Worm (Caenorhabditis elegans) whole organism, midembryonic: ENCODE results near the gene hlh-19.

Source experiments
- T22C8.4 ChIP-seq: fragments of 200-800 bp; sonication (Bioruptor generic); IDR thresholded peaks from 2 replicates; pipeline ENCODE4 v1.3.6; 2022; ENCODE audit warnings: missing genetic modification characterization, missing compliant biosample characterization
- cog-1 ChIP-seq: sonication (generic microtip); optimal IDR thresholded peaks from 2 replicates; lab custom pipeline; 2016; ENCODE audit warnings: missing genetic modification characterization, missing compliant biosample characterization
- flt-1 ChIP-seq: fragments of 200-800 bp; sonication (Bioruptor generic); IDR thresholded peaks from 2 replicates; pipeline ENCODE4 v1.3.6; 2022; ENCODE audit warnings: missing genetic modification characterization, missing compliant biosample characterization
- klf-2 ChIP-seq: fragments of 200-800 bp; sonication (Bioruptor generic); conservative IDR thresholded peaks from 2 replicates; pipeline ENCODE4 v1.3.6; 2022; ENCODE audit warnings: missing genetic modification reagents, missing genetic modification characterization, missing compliant biosample characterization
- med-1 ChIP-seq: sonication (generic microtip); optimal IDR thresholded peaks from 2 replicates; lab custom pipeline; 2017; ENCODE audit warnings: missing genetic modification characterization, mild to moderate bottlenecking, missing compliant biosample characterization, antibody characterized with exemption, missing genetic modification reagents; ENCODE audit not compliant: insufficient read depth
- ref-1 ChIP-seq: fragments of 200-800 bp; sonication (Bioruptor generic); conservative IDR thresholded peaks from 2 replicates; pipeline ENCODE4 v1.3.6; 2022; ENCODE audit warnings: missing genetic modification reagents, missing genetic modification characterization, missing compliant biosample characterization
- tab-1 ChIP-seq: fragments of 200-800 bp; sonication (Bioruptor generic); IDR thresholded peaks from 2 replicates; pipeline ENCODE4 v1.3.6; 2022; ENCODE audit warnings: missing genetic modification characterization, missing compliant biosample characterization
- ztf-23 ChIP-seq: fragments of 200-800 bp; sonication (Bioruptor generic); IDR thresholded peaks from 2 replicates; pipeline ENCODE4 v1.3.6; 2022; ENCODE audit warnings: missing genetic modification reagents, missing genetic modification characterization, missing compliant biosample characterization
- ztf-29 ChIP-seq: fragments of 200-800 bp; sonication (Bioruptor generic); IDR thresholded peaks from 2 replicates; pipeline ENCODE4 v1.3.6; 2022; ENCODE audit warnings: missing genetic modification reagents, missing genetic modification characterization, missing compliant biosample characterization

ce11 chrX:599476-599875, 42.4 kb upstream of the hlh-19 start, which contains the start of gene F13C5.3:
- no peak for TF ChIP-seq cog-1 (tag; lab: Kevin White, UChicago)
- TF ChIP-seq flt-1 (GFP tag; lab: Robert Waterston, UW), result no peak
- TF ChIP-seq tab-1 (GFP tag; lab: Robert Waterston, UW), result no peak
- TF ChIP-seq ztf-29 (GFP tag; lab: Robert Waterston, UW), result no peak
- TF ChIP-seq klf-2, result no peak
- TF ChIP-seq med-1 (GFP tag; lab: Kevin White, UChicago), result no peak
- TF ChIP-seq ztf-23 (GFP tag; lab: Robert Waterston, UW), result no peak
- no peak for TF ChIP-seq ref-1
- TF ChIP-seq T22C8.4 (GFP tag; lab: Robert Waterston, UW), result no peak
